Worm (Caenorhabditis elegans) whole organism, late embryonic: Measurements from ENCODE around the gene C54C6.5.

ENCODE experiments used
- C08G9.2 ChIP-seq: sonication (generic microtip); optimal IDR thresholded peaks from 2 replicates; lab custom pipeline; 2016; ENCODE audit warnings: mild to moderate bottlenecking, missing genetic modification characterization, moderate library complexity, missing compliant biosample characterization
- K02D7.2 ChIP-seq: sonication (generic microtip); optimal IDR thresholded peaks from 2 replicates; lab custom pipeline; 2017; ENCODE audit warnings: mild to moderate bottlenecking, missing genetic modification characterization, missing compliant biosample characterization
- K09A11.1 ChIP-seq: sonication (generic microtip); optimal IDR thresholded peaks from 2 replicates; lab custom pipeline; 2017; ENCODE audit warnings: antibody characterized with exemption, mild to moderate bottlenecking, missing genetic modification characterization, missing compliant biosample characterization; ENCODE audit not compliant: insufficient read depth
- ahr-1 ChIP-seq: sonication (generic microtip); optimal IDR thresholded peaks from 2 replicates; lab custom pipeline; 2016; ENCODE audit warnings: missing genetic modification characterization, missing compliant biosample characterization
- ceh-14 ChIP-seq: sonication (generic microtip); optimal IDR thresholded peaks from 2 replicates; lab custom pipeline; 2016; ENCODE audit warnings: missing genotype, missing genetic modification characterization, missing compliant biosample characterization
- ceh-22 ChIP-seq: sonication (generic microtip); optimal IDR thresholded peaks from 2 replicates; lab custom pipeline; 2017; ENCODE audit warnings: missing biosample characterization, missing genetic modification characterization
- ceh-45 ChIP-seq: fragments of 200-800 bp; sonication (Bioruptor generic); IDR thresholded peaks from 2 replicates; pipeline ENCODE4 v1.3.6; 2022; ENCODE audit warnings: missing genetic modification reagents, missing genetic modification characterization, missing compliant biosample characterization
- ceh-48 ChIP-seq: sonication (generic microtip); optimal IDR thresholded peaks from 2 replicates; lab custom pipeline; 2016; ENCODE audit warnings: missing genetic modification characterization, inconsistent platforms, missing compliant biosample characterization
- ceh-9 ChIP-seq: sonication (generic microtip); optimal IDR thresholded peaks from 2 replicates; lab custom pipeline; 2016; ENCODE audit warnings: mild to moderate bottlenecking, missing genetic modification characterization, inconsistent platforms, missing compliant biosample characterization
- dve-1 ChIP-seq: sonication (generic microtip); optimal IDR thresholded peaks from 2 replicates; lab custom pipeline; 2017; ENCODE audit warnings: antibody characterized with exemption, mild to moderate bottlenecking, missing genetic modification characterization, missing compliant biosample characterization
- elt-2 ChIP-seq: sonication (generic microtip); optimal IDR thresholded peaks from 2 replicates; lab custom pipeline; 2016; ENCODE audit warnings: missing genetic modification reagents, missing genetic modification characterization, missing compliant biosample characterization
- elt-4 ChIP-seq: sonication (generic microtip); optimal IDR thresholded peaks from 2 replicates; lab custom pipeline; 2016; ENCODE audit warnings: missing genetic modification characterization, missing compliant biosample characterization
- ets-4 ChIP-seq: sonication (generic microtip); optimal IDR thresholded peaks from 2 replicates; lab custom pipeline; 2016; ENCODE audit warnings: missing genetic modification characterization, missing compliant biosample characterization
- eyg-1 ChIP-seq: sonication (generic microtip); optimal IDR thresholded peaks from 2 replicates; lab custom pipeline; 2016; ENCODE audit warnings: missing genotype, missing genetic modification characterization, missing compliant biosample characterization
- hlh-15 ChIP-seq: sonication (generic microtip); optimal IDR thresholded peaks from 2 replicates; lab custom pipeline; 2016; ENCODE audit warnings: missing genetic modification characterization, missing compliant biosample characterization
- hlh-30 ChIP-seq: sonication (generic microtip); optimal IDR thresholded peaks from 2 replicates; lab custom pipeline; 2017; ENCODE audit warnings: antibody characterized with exemption, missing genetic modification characterization, missing compliant biosample characterization; ENCODE audit not compliant: insufficient read depth
- hlh-6 ChIP-seq: sonication (generic microtip); optimal IDR thresholded peaks from 2 replicates; lab custom pipeline; 2016; ENCODE audit warnings: missing genotype, missing genetic modification characterization, missing compliant biosample characterization
- lin-11 ChIP-seq: fragments of 200-800 bp; sonication (Bioruptor generic); optimal IDR thresholded peaks from 2 replicates; lab custom pipeline; 2018; ENCODE audit warnings: mild to moderate bottlenecking, missing genetic modification characterization, missing compliant biosample characterization
- madf-2 ChIP-seq: sonication (generic microtip); optimal IDR thresholded peaks from 2 replicates; lab custom pipeline; 2017; ENCODE audit warnings: missing genetic modification characterization, missing compliant biosample characterization
- nhr-11 ChIP-seq: fragments of 150-350 bp; optimal IDR thresholded peaks from 2 replicates; lab custom pipeline; 2014; ENCODE audit warnings: missing biosample characterization, missing genetic modification characterization
- nhr-232 ChIP-seq: sonication (generic microtip); optimal IDR thresholded peaks from 2 replicates; lab custom pipeline; 2016; ENCODE audit warnings: missing genetic modification characterization, missing compliant biosample characterization
- npax-4 ChIP-seq: sonication (generic microtip); optimal IDR thresholded peaks from 2 replicates; lab custom pipeline; 2016; ENCODE audit warnings: missing genetic modification characterization, missing compliant biosample characterization
- odd-2 ChIP-seq: sonication (generic microtip); optimal IDR thresholded peaks from 2 replicates; lab custom pipeline; 2017; ENCODE audit warnings: antibody characterized with exemption, mild to moderate bottlenecking, missing genetic modification characterization, missing compliant biosample characterization
- pag-3 ChIP-seq: sonication (generic microtip); optimal IDR thresholded peaks from 2 replicates; lab custom pipeline; 2016; ENCODE audit warnings: missing compliant biosample characterization, missing genetic modification characterization, borderline replicate concordance
- pax-1 ChIP-seq: fragments of 150-350 bp; optimal IDR thresholded peaks from 2 replicates; lab custom pipeline; 2014; ENCODE audit warnings: missing biosample characterization, missing genetic modification characterization
- pqm-1 ChIP-seq: sonication (generic microtip); optimal IDR thresholded peaks from 2 replicates; lab custom pipeline; 2016; ENCODE audit warnings: missing genetic modification characterization, missing compliant biosample characterization
- ref-2 ChIP-seq: sonication (generic microtip); optimal IDR thresholded peaks from 2 replicates; lab custom pipeline; 2016; ENCODE audit warnings: missing genetic modification characterization, missing compliant biosample characterization
- rnt-1 ChIP-seq: sonication (generic microtip); optimal IDR thresholded peaks from 2 replicates; lab custom pipeline; 2016; ENCODE audit warnings: missing genetic modification characterization, missing compliant biosample characterization
- sox-2 ChIP-seq: fragments of 200-800 bp; sonication (Bioruptor generic); IDR thresholded peaks from 2 replicates; pipeline ENCODE4 v1.3.6; 2022; ENCODE audit warnings: missing genetic modification reagents, missing genetic modification characterization, missing compliant biosample characterization
- tbx-2 ChIP-seq: sonication (generic microtip); optimal IDR thresholded peaks from 2 replicates; lab custom pipeline; 2016; ENCODE audit warnings: missing genetic modification characterization, missing compliant biosample characterization
- unc-3 ChIP-seq, 2 experiments: fragments of 200-800 bp in 1 of 2; sonication (Bioruptor generic) in 1 of 2; sonication (generic microtip) in 1 of 2; conservative IDR thresholded peaks in 1 of 2; optimal IDR thresholded peaks in 1 of 2; 2 replicates each; pipeline versions ENCODE4 v1.3.6 to Lab custom; 2016 to 2022; ENCODE audit warnings: missing compliant biosample characterization in 2 of 2, missing genetic modification characterization in 2 of 2, missing genetic modification reagents in 1 of 2
- unc-42 ChIP-seq: sonication (generic microtip); optimal IDR thresholded peaks from 2 replicates; lab custom pipeline; 2016; ENCODE audit warnings: missing genotype, missing genetic modification characterization, missing compliant biosample characterization
- zip-5 ChIP-seq: sonication (generic microtip); optimal IDR thresholded peaks from 2 replicates; lab custom pipeline; 2016; ENCODE audit warnings: missing genetic modification characterization, missing compliant biosample characterization
- ztf-16 ChIP-seq: sonication (generic microtip); optimal IDR thresholded peaks from 2 replicates; lab custom pipeline; 2017; ENCODE audit warnings: missing genetic modification characterization, missing compliant biosample characterization

The C54C6.5 gene

DNA sequence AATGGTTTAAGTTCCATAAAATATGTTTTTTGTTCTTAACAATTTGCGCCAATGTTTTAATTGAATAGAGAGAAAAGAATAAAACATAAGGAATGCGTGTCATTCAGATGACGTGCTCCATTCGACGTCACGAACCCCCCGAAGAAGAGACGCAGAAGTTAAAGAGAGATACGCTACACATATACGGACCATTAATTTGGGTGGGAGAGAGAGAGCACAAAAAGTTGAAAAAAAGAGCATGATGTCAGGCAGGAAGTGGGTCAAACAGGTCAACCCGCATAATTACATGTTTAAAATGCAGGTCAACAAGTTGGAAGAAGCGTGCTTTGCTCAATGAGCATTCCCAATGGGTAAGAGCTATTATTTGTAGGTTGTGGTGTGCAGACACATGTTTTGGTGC is 10.6 kb upstream of the C54C6.5 start:
- TF ChIP-seq unc-3 (GFP tag; conservative IDR thresholded peaks at IDR 0.05; lab: Robert Waterston, UW) (no peak), unc-3 (tag; optimal IDR thresholded peaks at IDR 0.05; lab: Kevin White, UChicago) (no peak), tbx-2 (tag; lab: Kevin White, UChicago) (peak; percentile 1), unc-42 (tag; lab: Kevin White, UChicago) (peak; percentile 34)
- TF ChIP-seq, all 69 proteins: peak for 2

DNA sequence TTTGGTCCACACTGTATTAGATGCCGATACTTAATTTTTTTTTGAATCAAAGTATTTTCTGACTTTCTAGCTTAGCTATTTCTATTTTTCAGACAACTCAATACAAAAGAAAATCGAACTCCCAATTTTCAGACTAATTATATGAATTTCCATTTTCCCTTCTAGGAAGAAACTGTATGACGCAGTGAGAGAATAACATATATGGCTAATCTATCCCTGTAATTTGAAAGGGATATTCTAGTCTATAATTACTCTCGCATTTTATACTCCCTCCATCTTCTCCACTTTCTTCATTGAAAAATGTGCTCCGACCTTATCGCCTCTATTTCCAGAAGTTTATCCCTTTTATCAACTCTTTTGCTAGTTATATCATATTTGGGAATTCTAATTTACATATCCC is 3.7 kb upstream of the C54C6.5 start, which contains the start of gene C54C6.4:
C54C6.4 (plus strand) TSS at position 301 of the 400 bp plus-strand sequence.
- TF ChIP-seq odd-2 (tag; lab: Kevin White, UChicago) (no peak), ceh-9 (tag; lab: Kevin White, UChicago) (no peak), K02D7.2 (tag; lab: Kevin White, UChicago) (no peak), elt-4 (tag; lab: Kevin White, UChicago) (no peak), hlh-30 (no peak), sox-2 (GFP tag; lab: Robert Waterston, UW) (no peak), hlh-6 (tag; lab: Kevin White, UChicago) (no peak), ceh-45 (GFP tag; lab: Robert Waterston, UW) (no peak), ceh-14 (tag; lab: Kevin White, UChicago) (no peak), eyg-1 (tag; lab: Kevin White, UChicago) (no peak), K09A11.1 (tag; lab: Kevin White, UChicago) (no peak)

DNA sequence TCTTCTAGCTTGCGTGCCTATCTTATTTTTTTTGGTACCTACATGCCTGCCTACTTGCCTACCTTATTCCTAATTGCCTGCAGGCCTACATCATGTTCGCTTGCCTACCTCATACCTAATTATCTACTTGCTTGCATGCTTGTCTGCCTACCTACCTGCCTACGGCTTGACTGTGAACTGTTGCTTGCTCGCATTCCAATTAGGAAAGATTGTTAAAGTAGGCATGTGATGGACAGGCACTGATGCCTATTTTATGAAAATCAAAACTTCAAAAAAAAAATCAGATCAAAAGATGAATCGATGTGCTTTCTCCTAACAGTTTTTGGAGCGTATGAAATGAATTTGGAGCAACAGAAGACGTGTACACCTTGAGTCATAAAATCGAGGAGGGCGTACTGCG is 714 bp upstream of the C54C6.5 start:
- TF ChIP-seq pqm-1 (tag; lab: Kevin White, UChicago) (no peak), ceh-48 (tag; lab: Kevin White, UChicago) (no peak), madf-2 (no peak), ahr-1 (no peak), nhr-232 (tag; lab: Kevin White, UChicago) (no peak), ztf-16 (tag; lab: Kevin White, UChicago) (no peak), tbx-2 (tag; lab: Kevin White, UChicago) (no peak), ceh-22 (tag; lab: Kevin White, UChicago) (no peak), odd-2 (tag; lab: Kevin White, UChicago) (no peak), pax-1 (tag; lab: Kevin White, UChicago) (no peak), elt-2 (tag; lab: Kevin White, UChicago) (no peak), npax-4 (tag; lab: Kevin White, UChicago) (no peak)

DNA sequence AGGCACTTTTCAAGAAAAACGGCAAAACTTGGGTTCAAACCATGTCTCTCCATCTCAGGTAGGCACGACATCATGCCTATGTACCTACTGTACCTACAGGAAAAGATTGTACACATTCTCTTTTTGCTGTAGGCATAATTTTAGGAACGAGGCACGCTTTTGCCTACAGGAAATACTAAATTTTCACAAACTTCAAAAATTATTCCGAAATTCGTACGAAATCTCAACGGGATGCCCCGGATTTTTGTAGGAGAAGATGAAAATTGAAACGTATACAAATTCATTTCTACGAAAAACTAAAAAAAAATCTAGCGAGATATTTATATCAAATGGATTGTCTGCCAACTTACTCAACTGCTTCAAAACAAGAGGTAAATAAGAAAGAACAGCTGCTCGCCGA is 1.6 kb downstream of the C54C6.5 start, which contains the start of gene C54C6.11:
C54C6.11 (plus strand) TSS at position 301 of the 400 bp plus-strand sequence.
- TF ChIP-seq eyg-1 (tag; lab: Kevin White, UChicago) (no peak), C08G9.2 (tag; lab: Kevin White, UChicago) (no peak), ets-4 (no peak), dve-1 (tag; lab: Kevin White, UChicago) (no peak), nhr-11 (tag; lab: Kevin White, UChicago) (no peak), elt-2 (tag; lab: Kevin White, UChicago) (no peak), hlh-15 (tag; lab: Kevin White, UChicago) (no peak), unc-3 (GFP tag; conservative IDR thresholded peaks at IDR 0.05; lab: Robert Waterston, UW) (no peak), unc-3 (tag; optimal IDR thresholded peaks at IDR 0.05; lab: Kevin White, UChicago) (no peak), rnt-1 (no peak), zip-5 (tag; lab: Kevin White, UChicago) (no peak), lin-11 (tag; lab: Kevin White, UChicago) (no peak), hlh-6 (tag; lab: Kevin White, UChicago) (no peak), ref-2 (tag; lab: Kevin White, UChicago) (no peak)

DNA sequence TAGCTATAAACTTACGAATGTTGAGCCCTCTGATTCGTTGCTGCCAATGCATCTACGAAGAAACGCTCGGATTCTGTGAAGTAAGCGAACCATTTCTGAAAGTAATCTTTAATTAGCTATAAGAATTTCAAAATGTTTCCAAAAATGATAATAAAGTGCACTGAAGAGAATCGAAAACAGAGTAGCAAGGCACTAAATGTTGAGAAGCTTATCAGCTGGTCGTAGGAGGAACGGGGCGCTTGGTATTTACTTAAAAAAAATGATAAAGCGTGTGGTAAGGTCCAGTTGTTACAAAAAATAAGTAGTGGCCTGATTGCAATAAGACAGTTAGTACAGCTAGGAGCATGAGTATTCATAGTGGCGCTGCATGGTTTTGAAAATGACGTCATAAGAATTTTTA is 3.3 kb downstream of the C54C6.5 start, which contains the start of gene C54C6.7:
C54C6.7 (minus strand) TSS at position 101 of the 400 bp plus-strand sequence.
- TF ChIP-seq pag-3, result no peak
- no peak for TF ChIP-seq odd-2 (tag; lab: Kevin White, UChicago)
- no peak for TF ChIP-seq pax-1 (tag; lab: Kevin White, UChicago)
- TF ChIP-seq eyg-1 (tag; lab: Kevin White, UChicago), result no peak
- TF ChIP-seq, all 69 proteins: peak for 0
